Fruit fly (Drosophila melanogaster) whole organism, adult: Measurements from ENCODE around the gene mthl14.

Source experiments
- CG12768 ChIP-seq: fragments of 200-800 bp; sonication (Bioruptor generic); optimal IDR thresholded peaks from 2 replicates; lab custom pipeline; 2017; ENCODE audit warnings: missing biosample characterization, missing genetic modification characterization, mild to moderate bottlenecking, moderate library complexity, missing genetic modification reagents
- CG33017 ChIP-seq: fragments of 200-800 bp; sonication (Bioruptor generic); optimal IDR thresholded peaks from 2 replicates; lab custom pipeline; 2018; ENCODE audit warnings: missing biosample characterization, mild to moderate bottlenecking, missing genetic modification characterization, moderate library complexity
- bab1 ChIP-seq: fragments of 200-800 bp; sonication (Bioruptor generic); optimal IDR thresholded peaks from 3 replicates; lab custom pipeline; 2019; ENCODE audit warnings: missing biosample characterization, mild to moderate bottlenecking, missing genetic modification characterization, moderate library complexity
- kay ChIP-seq: fragments of 200-800 bp; sonication (Bioruptor generic); peaks from one replicate; lab custom pipeline; 2016; ENCODE audit warnings: missing biosample characterization, missing genetic modification characterization, borderline replicate concordance
- tj ChIP-seq: fragments of 200-800 bp; sonication (Bioruptor generic); optimal IDR thresholded peaks from 3 replicates; lab custom pipeline; 2017; ENCODE audit warnings: missing biosample characterization, mild to moderate bottlenecking, missing genetic modification characterization, moderate library complexity

dm6 chr3L:271501-272249, 24.4 kb downstream of the mthl14 start:
- peak; percentile 13 for TF ChIP-seq bab1 (GFP tag; lab: Kevin White, UChicago)
- no peak for TF ChIP-seq CG33017 (tag; lab: Kevin White, UChicago)
- TF ChIP-seq kay: no peak
- no peak for TF ChIP-seq CG12768 (GFP tag; lab: Kevin White, UChicago)
- no peak for TF ChIP-seq tj (GFP tag; lab: Kevin White, UChicago)
